Fruit fly (Drosophila melanogaster): Measurements from ENCODE around the gene CG11586.

Gene CG11586

dm6 chr3L:4283428-4284089 lies 21.3 kb upstream of the CG11586 start, which contains the start of the genes srw and CG1316 (continued):
- TF ChIP-seq CG12071 (GFP tag; optimal IDR thresholded peaks at IDR 0.05), result no peak
- TF ChIP-seq ac (GFP tag; optimal IDR thresholded peaks at IDR 0.05), result no peak
- no peak for TF ChIP-seq CG7745 (tag; optimal IDR thresholded peaks at IDR 0.05)
- no peak for TF ChIP-seq pum (GFP tag; optimal IDR thresholded peaks at IDR 0.05)
- TF ChIP-seq CG12659 (GFP tag; optimal IDR thresholded peaks at IDR 0.05), result peak; percentile 0
- TF ChIP-seq CG14965 (GFP tag; optimal IDR thresholded peaks at IDR 0.05; ENCODE audit: borderline replicate concordance), result no peak
- no peak for TF ChIP-seq CG3847 (GFP tag; IDR thresholded peaks at IDR 0.05)
- peak; percentile 3 for TF ChIP-seq CG9797 (GFP tag; optimal IDR thresholded peaks at IDR 0.05)
- no peak for TF ChIP-seq Nf-YC (tag; optimal IDR thresholded peaks at IDR 0.05)
- no peak for TF ChIP-seq CG10274 (GFP tag; optimal IDR thresholded peaks at IDR 0.05)
- no peak for TF ChIP-seq CG1832 (GFP tag; optimal IDR thresholded peaks at IDR 0.05)
- TF ChIP-seq CG43689 (GFP tag; IDR thresholded peaks at IDR 0.05), result no peak
- no peak for TF ChIP-seq CG4424 (GFP tag; optimal IDR thresholded peaks at IDR 0.05)
- TF ChIP-seq Hsf (GFP tag; optimal IDR thresholded peaks at IDR 0.05), result no peak
- TF ChIP-seq CG1233 (GFP tag; optimal IDR thresholded peaks at IDR 0.05), result no peak
- no peak for TF ChIP-seq wor (GFP tag; IDR thresholded peaks at IDR 0.05)
- no peak for TF ChIP-seq D19B (GFP tag; optimal IDR thresholded peaks at IDR 0.05)
- no peak for TF ChIP-seq CG32772 (GFP tag; IDR thresholded peaks at IDR 0.05)
- peak; percentile 95 for TF ChIP-seq MESR4 (GFP tag; optimal IDR thresholded peaks at IDR 0.05)
- no peak for TF ChIP-seq Bdp1 (GFP tag; optimal IDR thresholded peaks at IDR 0.05)
- TF ChIP-seq Spps (tag; optimal IDR thresholded peaks at IDR 0.05), result no peak
- no peak for TF ChIP-seq crol (GFP tag; IDR thresholded peaks at IDR 0.05)
- TF ChIP-seq CG3281 (GFP tag; optimal IDR thresholded peaks at IDR 0.05), result no peak
- TF ChIP-seq HLHmδ (GFP tag; optimal IDR thresholded peaks at IDR 0.05), result no peak
- TF ChIP-seq CG8089 (GFP tag; optimal IDR thresholded peaks at IDR 0.05), result no peak
- TF ChIP-seq H2.0 (GFP tag; IDR thresholded peaks at IDR 0.05), result no peak
- no peak for TF ChIP-seq CG11504 (tag; optimal IDR thresholded peaks at IDR 0.05)
- TF ChIP-seq CG3995 (GFP tag; optimal IDR thresholded peaks at IDR 0.05), result no peak
- no peak for TF ChIP-seq CG9817 (tag; optimal IDR thresholded peaks at IDR 0.05)
- TF ChIP-seq Ssrp (tag; optimal IDR thresholded peaks at IDR 0.05), result no peak
- TF ChIP-seq fd102C (GFP tag; optimal IDR thresholded peaks at IDR 0.05), result no peak
- TF ChIP-seq Opbp (GFP tag; IDR thresholded peaks at IDR 0.05; ENCODE audit: partially characterized antibody), result peak; percentile 35; the same call in 1 of the 3 replicates
- TF ChIP-seq slou (GFP tag; optimal IDR thresholded peaks at IDR 0.05), result no peak
- no peak for TF ChIP-seq sim (GFP tag; IDR thresholded peaks at IDR 0.05)
- TF ChIP-seq Scr (GFP tag; IDR thresholded peaks at IDR 0.05; ENCODE audit: partially characterized antibody), result peak; percentile 47
- no peak for TF ChIP-seq ham (GFP tag; IDR thresholded peaks at IDR 0.05)
- no peak for TF ChIP-seq CG1602 (GFP tag; optimal IDR thresholded peaks at IDR 0.05)
- TF ChIP-seq CG17385 (GFP tag; optimal IDR thresholded peaks at IDR 0.05), result no peak
- TF ChIP-seq vfl (GFP tag; optimal IDR thresholded peaks at IDR 0.05), result no peak
- TF ChIP-seq CG16815 (GFP tag; optimal IDR thresholded peaks at IDR 0.05), result no peak
- no peak for TF ChIP-seq yki (optimal IDR thresholded peaks at IDR 0.05)
- TF ChIP-seq BtbVII (GFP tag; optimal IDR thresholded peaks at IDR 0.05), result no peak
- TF ChIP-seq zen (tag; optimal IDR thresholded peaks at IDR 0.05), result no peak
- TF ChIP-seq ase (GFP tag; IDR thresholded peaks at IDR 0.05), result no peak
- no peak for TF ChIP-seq peb (GFP tag; IDR thresholded peaks at IDR 0.05)
- TF ChIP-seq tgo (GFP tag; IDR thresholded peaks at IDR 0.05), result no peak
- TF ChIP-seq prd (optimal IDR thresholded peaks at IDR 0.05), result no peak
- TF ChIP-seq prd (GFP tag; IDR thresholded peaks at IDR 0.05), result no peak
- no peak for TF ChIP-seq da (GFP tag; optimal IDR thresholded peaks at IDR 0.05)
- TF ChIP-seq ERR (GFP tag; optimal IDR thresholded peaks at IDR 0.05), result no peak
- no peak for TF ChIP-seq ro (GFP tag; IDR thresholded peaks at IDR 0.05)
- TF ChIP-seq btn (GFP tag; optimal IDR thresholded peaks at IDR 0.05), result no peak

Data from whole organism, embryonic.